Fruit fly (Drosophila melanogaster) whole organism, prepupa: ENCODE data around the gene CG5103.

Source experiments
- CG10669 ChIP-seq: fragments of 200-800 bp; sonication (Bioruptor generic); optimal IDR thresholded peaks from 3 replicates; lab custom pipeline; 2018; ENCODE audit warnings: missing biosample characterization, mild to moderate bottlenecking, missing genetic modification characterization, moderate library complexity
- CG6276 ChIP-seq: fragments of 200-800 bp; sonication (Bioruptor generic); optimal IDR thresholded peaks from 2 replicates; lab custom pipeline; 2017; ENCODE audit warnings: missing biosample characterization, mild to moderate bottlenecking, missing genetic modification characterization
- CG6792 ChIP-seq: fragments of 200-800 bp; sonication (Bioruptor generic); optimal IDR thresholded peaks from 3 replicates; lab custom pipeline; 2016; ENCODE audit warnings: missing biosample characterization, missing genetic modification characterization
- CG6854 ChIP-seq: fragments of 200-800 bp; sonication (Bioruptor generic); optimal IDR thresholded peaks from 2 replicates; lab custom pipeline; 2017; ENCODE audit warnings: missing biosample characterization, mild to moderate bottlenecking, missing genetic modification characterization
- CG8319 ChIP-seq: fragments of 200-800 bp; sonication (Bioruptor generic); optimal IDR thresholded peaks from 3 replicates; lab custom pipeline; 2016; ENCODE audit warnings: missing biosample characterization, missing genetic modification characterization
- Sox102F ChIP-seq: fragments of 200-800 bp; sonication (Bioruptor generic); optimal IDR thresholded peaks from 2 replicates; lab custom pipeline; 2016; ENCODE audit warnings: missing biosample characterization, mild to moderate bottlenecking, missing genetic modification characterization
- acj6 ChIP-seq: fragments of 200-800 bp; sonication (Bioruptor generic); optimal IDR thresholded peaks from 3 replicates; lab custom pipeline; 2016; ENCODE audit warnings: missing biosample characterization, missing genetic modification characterization

The CG5103 gene

dm6 chr3L:18243152-18243551 lies 50.9 kb downstream of the CG5103 start (continued):
- TF ChIP-seq acj6 (peak; percentile 22), CG8319 (GFP tag; lab: Kevin White, UChicago) (no peak), CG10669 (GFP tag; lab: Kevin White, UChicago) (peak; percentile 74), CG6854 (GFP tag; lab: Kevin White, UChicago) (no peak), Sox102F (GFP tag; lab: Kevin White, UChicago) (no peak), CG6276 (GFP tag; lab: Kevin White, UChicago) (peak; percentile 63), CG6792 (no peak)
